Worm (Caenorhabditis elegans): ENCODE measurements around the gene C50A2.3.

C50A2.3 gene

DNA sequence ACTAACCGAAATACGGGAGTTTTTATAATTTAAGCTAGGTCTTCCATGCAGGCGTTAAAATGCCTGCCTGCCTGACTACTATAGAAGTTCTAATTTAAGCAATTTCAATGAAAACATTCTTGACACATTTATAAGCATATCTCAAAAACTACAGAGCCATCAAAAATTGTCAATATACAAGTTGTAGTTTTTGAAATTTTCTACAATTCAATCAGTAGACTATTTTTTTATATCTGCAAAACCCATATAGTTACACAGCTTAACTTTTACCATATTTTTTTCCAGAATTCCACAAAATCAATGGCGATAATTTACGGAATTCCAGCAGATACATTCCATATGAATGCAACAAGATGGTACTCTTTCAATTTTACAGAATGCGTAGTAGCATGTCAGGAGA lies 5.3 kb upstream of the C50A2.3 start, which contains the start of gene C50A2.7:
C50A2.7 (plus strand) TSS at position 301 of the 400 bp plus-strand sequence.
- TF ChIP-seq drap-1 (GFP tag; optimal IDR thresholded peaks at IDR 0.05), result no peak
- TF ChIP-seq lin-13 (tag; optimal IDR thresholded peaks at IDR 0.05), result no peak
- no peak for TF ChIP-seq cnd-1 (tag; optimal IDR thresholded peaks at IDR 0.05)
- TF ChIP-seq unc-120 (tag; optimal IDR thresholded peaks at IDR 0.05; ENCODE audit: poor library complexity, severe bottlenecking), result no peak
- TF ChIP-seq blmp-1 (tag; optimal IDR thresholded peaks at IDR 0.05), result no peak

DNA sequence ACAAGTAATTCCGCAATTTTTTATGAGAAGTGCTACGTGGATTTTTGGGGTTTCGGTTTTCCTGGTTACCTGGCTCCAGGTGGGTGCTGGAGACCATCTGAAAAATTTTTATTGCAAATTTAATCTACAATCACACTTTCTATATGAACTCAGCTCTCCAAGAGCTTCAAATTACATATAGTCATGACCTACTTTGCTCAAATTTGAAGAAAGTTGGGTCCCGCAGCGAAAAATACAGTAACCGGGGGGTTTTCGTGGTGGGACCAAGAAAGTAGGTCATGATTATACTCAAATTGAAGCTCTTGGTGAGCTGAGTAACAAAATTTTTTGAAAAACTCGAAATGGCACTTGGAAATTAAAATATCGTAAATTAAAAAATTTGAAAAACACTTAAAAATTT lies 2.6 kb upstream of the C50A2.3 start, which contains the start of gene ets-8:
ets-8 (minus strand) TSS at position 101 of the 400 bp plus-strand sequence.
- TF ChIP-seq sem-2 (GFP tag; optimal IDR thresholded peaks at IDR 0.05) (no peak), ces-1 (GFP tag; optimal IDR thresholded peaks at IDR 0.05) (no peak), drap-1 (GFP tag; optimal IDR thresholded peaks at IDR 0.05) (no peak)

DNA sequence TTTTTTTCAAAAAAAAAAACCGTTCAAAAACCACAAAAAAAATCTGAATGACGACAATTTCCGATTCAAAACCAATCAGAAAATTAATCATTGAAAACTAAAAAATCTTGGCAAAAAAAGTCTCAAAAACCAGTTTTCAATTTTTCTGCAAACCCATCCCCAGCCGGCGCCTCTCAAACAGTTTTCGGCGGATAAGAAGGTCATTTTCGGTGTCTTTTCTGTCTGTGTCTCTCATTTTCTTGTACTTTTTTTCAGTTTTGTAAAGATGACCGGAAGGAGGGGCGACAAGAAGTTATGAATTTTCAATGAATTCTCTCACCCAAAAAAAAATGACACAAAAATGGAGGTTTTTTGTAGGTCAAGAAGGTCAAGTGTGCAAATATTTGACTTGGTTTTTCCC lies 2.6 kb downstream of the C50A2.3 start:
- no peak for TF ChIP-seq blmp-1 (tag; optimal IDR thresholded peaks at IDR 0.05)
- TF ChIP-seq unc-120 (tag; optimal IDR thresholded peaks at IDR 0.05; ENCODE audit: poor library complexity, severe bottlenecking), result no peak
- no peak for TF ChIP-seq elt-3 (tag; optimal IDR thresholded peaks at IDR 0.05)
- no peak for TF ChIP-seq nhr-76 (tag; optimal IDR thresholded peaks at IDR 0.05)
- no peak for TF ChIP-seq snpc-4 (tag; optimal IDR thresholded peaks at IDR 0.05)
- TF ChIP-seq drap-1 (GFP tag; optimal IDR thresholded peaks at IDR 0.05), result no peak
- no peak for TF ChIP-seq sptf-1 (tag; optimal IDR thresholded peaks at IDR 0.05)
- TF ChIP-seq ham-2 (GFP tag; optimal IDR thresholded peaks at IDR 0.05), result no peak
- TF ChIP-seq lin-32 (GFP tag; optimal IDR thresholded peaks at IDR 0.05), result no peak
- TF ChIP-seq nhr-237 (tag; optimal IDR thresholded peaks at IDR 0.05), result no peak
- TF ChIP-seq mep-1 (tag; optimal IDR thresholded peaks at IDR 0.05), result no peak
- no peak for TF ChIP-seq ceh-43 (GFP tag; optimal IDR thresholded peaks at IDR 0.05)
- TF ChIP-seq ztf-11 (tag; optimal IDR thresholded peaks at IDR 0.05), result no peak
- no peak for TF ChIP-seq lsy-2 (tag; optimal IDR thresholded peaks at IDR 0.05)
- TF ChIP-seq mab-5 (tag; optimal IDR thresholded peaks at IDR 0.05), result no peak
- no peak for TF ChIP-seq ceh-83 (GFP tag; optimal IDR thresholded peaks at IDR 0.05)
- no peak for TF ChIP-seq unc-62 (GFP tag; optimal IDR thresholded peaks at IDR 0.05)
- no peak for TF ChIP-seq zip-8 (tag; optimal IDR thresholded peaks at IDR 0.05)

DNA sequence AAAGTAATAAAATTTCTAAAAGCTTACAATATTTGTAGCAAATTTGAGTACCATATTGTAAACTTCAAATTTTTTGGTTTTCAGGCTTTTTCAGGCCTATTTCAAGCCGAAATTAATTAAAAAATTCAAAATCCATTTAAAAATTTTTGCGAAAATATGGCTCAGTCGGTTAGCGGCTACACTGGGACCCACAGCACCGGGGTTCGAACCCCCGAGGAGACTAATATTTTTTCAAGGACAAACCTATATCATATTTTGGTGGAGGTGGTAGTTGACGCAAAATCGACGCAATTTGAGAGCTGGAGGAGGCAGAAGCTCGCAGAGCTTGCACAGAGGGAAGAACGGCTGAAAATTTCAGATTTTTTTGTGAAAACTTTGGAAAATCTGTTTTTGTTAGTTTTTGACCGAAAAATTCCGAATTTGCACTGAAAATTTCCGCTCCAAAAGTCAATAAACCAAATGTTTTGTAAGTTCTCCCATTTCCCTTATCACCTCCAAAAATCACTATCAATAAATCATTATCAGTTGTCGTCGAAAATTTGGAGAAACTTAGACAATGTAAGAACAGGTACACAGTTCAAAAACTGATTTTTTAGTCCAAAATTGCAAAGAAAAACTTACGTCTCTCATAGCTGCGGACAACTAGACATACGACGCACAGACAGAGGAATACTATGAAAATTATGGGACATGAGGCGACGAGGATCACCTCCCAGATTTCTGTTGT lies 9.2 kb downstream of the C50A2.3 start:
- TF ChIP-seq nhr-28 (tag; optimal IDR thresholded peaks at IDR 0.05) (no peak), nhr-76 (tag; optimal IDR thresholded peaks at IDR 0.05) (no peak), elt-1 (tag; optimal IDR thresholded peaks at IDR 0.05; ENCODE audit: borderline replicate concordance, insufficient read depth) (no peak), zip-8 (tag; optimal IDR thresholded peaks at IDR 0.05) (no peak), ces-1 (GFP tag; optimal IDR thresholded peaks at IDR 0.05) (no peak), lin-13 (tag; optimal IDR thresholded peaks at IDR 0.05) (no peak), M03D4.4 (tag; optimal IDR thresholded peaks at IDR 0.05) (no peak), nhr-12 (tag; optimal IDR thresholded peaks at IDR 0.05) (no peak), sptf-1 (tag; optimal IDR thresholded peaks at IDR 0.05) (no peak), nhr-237 (tag; optimal IDR thresholded peaks at IDR 0.05) (no peak), snpc-4 (tag; optimal IDR thresholded peaks at IDR 0.05) (no peak), hlh-1 (tag; optimal IDR thresholded peaks at IDR 0.05) (no peak), lsy-2 (tag; optimal IDR thresholded peaks at IDR 0.05) (no peak), mls-2 (tag; optimal IDR thresholded peaks at IDR 0.05) (no peak), drap-1 (GFP tag; optimal IDR thresholded peaks at IDR 0.05) (no peak), pha-4 (tag; optimal IDR thresholded peaks at IDR 0.05) (no peak), ceh-39 (tag; optimal IDR thresholded peaks at IDR 0.05) (no peak), lin-32 (GFP tag; optimal IDR thresholded peaks at IDR 0.05) (no peak)

DNA sequence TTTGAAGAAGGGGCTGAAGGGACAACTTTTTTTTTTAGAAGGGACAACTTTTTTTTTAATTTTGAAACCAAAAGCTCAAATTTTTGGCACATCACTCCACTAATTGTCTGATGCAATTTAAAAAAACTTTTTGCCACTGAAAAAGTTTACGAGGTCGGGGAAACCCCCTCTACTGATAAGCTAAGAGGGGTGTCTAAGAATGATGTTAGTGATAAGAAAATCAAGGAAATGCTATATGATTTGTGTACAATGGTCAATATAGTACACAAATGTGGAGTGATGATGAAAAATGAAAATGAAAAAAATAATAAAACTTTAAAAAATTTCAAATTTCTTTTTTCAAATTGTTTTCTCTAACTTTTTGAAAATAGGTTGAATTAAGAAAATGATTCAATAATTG lies 10.2 kb downstream of the C50A2.3 start:
- TF ChIP-seq ceh-39 (tag; optimal IDR thresholded peaks at IDR 0.05) (no peak), drap-1 (GFP tag; optimal IDR thresholded peaks at IDR 0.05) (no peak), ztf-11 (tag; optimal IDR thresholded peaks at IDR 0.05) (no peak), unc-62 (GFP tag; optimal IDR thresholded peaks at IDR 0.05) (no peak), hlh-1 (tag; optimal IDR thresholded peaks at IDR 0.05) (no peak), nhr-12 (tag; optimal IDR thresholded peaks at IDR 0.05) (no peak)
